Worm (Caenorhabditis elegans) whole organism, L4/young adult: ENCODE data around the gene tofu-1.

ENCODE experiments used
- W03F9.2 ChIP-seq: fragments of 150-350 bp; optimal IDR thresholded peaks from 2 replicates; lab custom pipeline; 2014; ENCODE audit warnings: missing biosample characterization, missing genetic modification characterization
- him-1 ChIP-seq: sonication (generic microtip); optimal IDR thresholded peaks from 2 replicates; lab custom pipeline; 2016; ENCODE audit warnings: missing genotype, missing genetic modification reagents, missing genetic modification characterization, missing compliant biosample characterization

ce11 chrV:9958654-9959053 is 22.3 kb upstream of the tofu-1 start:
- TF ChIP-seq W03F9.2 (tag; lab: Kevin White, UChicago) (no peak), him-1 (tag; lab: Kevin White, UChicago) (no peak)
